Fruit fly (Drosophila melanogaster) whole organism, embryonic: ENCODE data around the gene CG43131.
A peak's percentile ranks its signal among the peaks of the same experiment; 100 is the strongest.

Source experiments
- ATbp ChIP-seq: fragments of 200-800 bp; sonication (Bioruptor generic); optimal IDR thresholded peaks from 2 replicates; lab custom pipeline; 2017; ENCODE audit warnings: missing biosample characterization, mild to moderate bottlenecking, missing genetic modification characterization, missing genetic modification reagents
- CG10321 ChIP-seq: fragments of 200-800 bp; sonication (Bioruptor generic); IDR thresholded peaks from 2 replicates; pipeline ENCODE4 v1.3.6; 2022; ENCODE audit warnings: missing biosample characterization, missing genetic modification characterization
- CG11456 ChIP-seq: fragments of 200-800 bp; sonication (Bioruptor generic); IDR thresholded peaks from 3 replicates; pipeline ENCODE4 v1.3.6; 2022; ENCODE audit warnings: missing biosample characterization, missing genetic modification characterization
- CG11560 ChIP-seq: fragments of 200-800 bp; sonication (Bioruptor generic); IDR thresholded peaks from 3 replicates; pipeline ENCODE4 v1.3.6; 2022; ENCODE audit warnings: missing biosample characterization, missing genetic modification characterization
- CG11696 ChIP-seq: fragments of 200-800 bp; sonication (Bioruptor generic); IDR thresholded peaks from 2 replicates; pipeline ENCODE4 v1.3.6; 2022; ENCODE audit warnings: missing biosample characterization, missing genetic modification characterization
- CG12391 ChIP-seq: fragments of 200-800 bp; sonication (Bioruptor generic); optimal IDR thresholded peaks from 3 replicates; lab custom pipeline; 2018; ENCODE audit warnings: missing biosample characterization, mild to moderate bottlenecking, missing genetic modification characterization, moderate library complexity
- CG13123 ChIP-seq: fragments of 200-800 bp; sonication (Bioruptor generic); optimal IDR thresholded peaks from 2 replicates; lab custom pipeline; 2016; ENCODE audit warnings: missing biosample characterization, missing genetic modification characterization
- CG14014 ChIP-seq: fragments of 200-800 bp; sonication (Bioruptor generic); IDR thresholded peaks from 2 replicates; pipeline ENCODE4 v1.3.6; 2022; ENCODE audit warnings: missing biosample characterization, missing genetic modification characterization
- CG18011 ChIP-seq: fragments of 200-800 bp; sonication (Bioruptor generic); optimal IDR thresholded peaks from 2 replicates; lab custom pipeline; 2017; ENCODE audit warnings: missing biosample characterization, missing genetic modification characterization, mild to moderate bottlenecking, moderate library complexity, missing genotype
- CG18619 ChIP-seq: fragments of 200-800 bp; sonication (Bioruptor generic); optimal IDR thresholded peaks from 3 replicates; lab custom pipeline; 2017; ENCODE audit warnings: missing biosample characterization, mild to moderate bottlenecking, missing genetic modification characterization
- CG34376 ChIP-seq: fragments of 200-800 bp; sonication (Bioruptor generic); optimal IDR thresholded peaks from 2 replicates; lab custom pipeline; 2018; ENCODE audit warnings: missing biosample characterization, mild to moderate bottlenecking, missing genetic modification characterization
- CG34422 ChIP-seq: fragments of 200-800 bp; sonication (Bioruptor generic); IDR thresholded peaks from 3 replicates; pipeline ENCODE4 v1.3.6; 2022; ENCODE audit warnings: missing biosample characterization, missing genetic modification characterization
- CG4360 ChIP-seq: fragments of 200-800 bp; sonication (Bioruptor generic); IDR thresholded peaks from 2 replicates; pipeline ENCODE4 v1.3.6; 2022; ENCODE audit warnings: missing biosample characterization, missing genetic modification characterization
- CG8944 ChIP-seq: fragments of 200-800 bp; sonication (Bioruptor generic); optimal IDR thresholded peaks from 3 replicates; lab custom pipeline; 2016; ENCODE audit warnings: missing biosample characterization, missing genetic modification characterization
- Deaf1 ChIP-seq: fragments of 200-800 bp; optimal IDR thresholded peaks from 3 replicates; lab custom pipeline; 2019; ENCODE audit warnings: missing biosample characterization, mild to moderate bottlenecking, missing genetic modification characterization, moderate library complexity
- Dek ChIP-seq: fragments of 200-800 bp; sonication (Bioruptor generic); optimal IDR thresholded peaks from 3 replicates; lab custom pipeline; 2019; ENCODE audit warnings: missing biosample characterization, mild to moderate bottlenecking, missing genetic modification characterization, moderate library complexity
- Dfd ChIP-seq, 2 experiments: fragments of >200 bp; optimal IDR thresholded peaks; 2 replicates each; lab custom pipeline; 2017; ENCODE audit warnings: missing biosample characterization in 2 of 2, missing genetic modification characterization in 2 of 2
- Elba2 ChIP-seq: fragments of 200-800 bp; sonication (Bioruptor generic); optimal IDR thresholded peaks from 3 replicates; lab custom pipeline; 2016; ENCODE audit warnings: missing biosample characterization, missing genetic modification characterization
- Fer3 ChIP-seq: fragments of 200-800 bp; sonication (Bioruptor generic); optimal IDR thresholded peaks from 2 replicates; lab custom pipeline; 2018; ENCODE audit warnings: missing biosample characterization, mild to moderate bottlenecking, missing genetic modification characterization, moderate library complexity
- GATAe ChIP-seq: fragments of 200-800 bp; sonication (Bioruptor generic); conservative IDR thresholded peaks from 2 replicates; pipeline ENCODE4 v1.3.6; 2022; ENCODE audit warnings: missing biosample characterization, missing genetic modification characterization
- Hand ChIP-seq: fragments of 200-800 bp; sonication (Bioruptor generic); optimal IDR thresholded peaks from 2 replicates; lab custom pipeline; 2017; ENCODE audit warnings: mild to moderate bottlenecking, missing biosample characterization, missing genetic modification reagents, missing genetic modification characterization
- Hmr ChIP-seq: fragments of 200-800 bp; sonication (Bioruptor generic); optimal IDR thresholded peaks from 3 replicates; lab custom pipeline; 2017; ENCODE audit warnings: mild to moderate bottlenecking, missing biosample characterization, missing genetic modification reagents, missing genetic modification characterization
- Mrtf ChIP-seq: fragments of 200-800 bp; sonication (Bioruptor generic); IDR thresholded peaks from 3 replicates; pipeline ENCODE4 v1.3.6; 2022; ENCODE audit warnings: missing biosample characterization, missing genetic modification characterization
- Myb ChIP-seq: fragments of 200-800 bp; sonication (Bioruptor generic); optimal IDR thresholded peaks from 2 replicates; lab custom pipeline; 2016; ENCODE audit warnings: missing biosample characterization, missing genetic modification characterization
- Neu2 ChIP-seq: fragments of 200-800 bp; sonication (Bioruptor generic); optimal IDR thresholded peaks from 3 replicates; lab custom pipeline; 2016; ENCODE audit warnings: missing biosample characterization, missing genetic modification characterization, borderline replicate concordance
- Optix ChIP-seq: fragments of 200-800 bp; sonication (Bioruptor generic); IDR thresholded peaks from 3 replicates; pipeline ENCODE4 v1.3.6; 2022; ENCODE audit warnings: missing biosample characterization, missing genetic modification characterization
- Side ChIP-seq: fragments of 200-800 bp; sonication (Bioruptor generic); optimal IDR thresholded peaks from 2 replicates; lab custom pipeline; 2016; ENCODE audit warnings: missing biosample characterization, missing genetic modification characterization
- Trl ChIP-seq, 3 experiments: fragments of >200 bp in 2 of 3; fragments of 200-800 bp in 1 of 3; sonication (Bioruptor generic) in 1 of 3; optimal IDR thresholded peaks; 2 replicates in 1 of 3; 3 replicates in 2 of 3; lab custom pipeline; 2016 to 2017; ENCODE audit warnings: missing biosample characterization in 1 of 3, missing genetic modification characterization in 1 of 3
- abd-A ChIP-seq: fragments of 200-800 bp; sonication (Bioruptor generic); optimal IDR thresholded peaks from 3 replicates; lab custom pipeline; 2019; ENCODE audit warnings: missing biosample characterization, mild to moderate bottlenecking, missing genetic modification characterization, moderate library complexity
- ap ChIP-seq: fragments of 200-800 bp; sonication (Bioruptor generic); IDR thresholded peaks from 2 replicates; pipeline ENCODE4 v1.3.6; 2022; ENCODE audit warnings: missing biosample characterization, missing genetic modification characterization
- ash1 ChIP-seq: fragments of 200-800 bp; sonication (Bioruptor generic); optimal IDR thresholded peaks from 2 replicates; lab custom pipeline; 2018; ENCODE audit warnings: missing biosample characterization, mild to moderate bottlenecking, missing genetic modification characterization
- da ChIP-seq: fragments of 200-800 bp; sonication (Bioruptor generic); optimal IDR thresholded peaks from 2 replicates; lab custom pipeline; 2016; ENCODE audit warnings: missing biosample characterization, missing genetic modification characterization
- dysf ChIP-seq: fragments of 200-800 bp; sonication (Bioruptor generic); IDR thresholded peaks from 3 replicates; pipeline ENCODE4 v1.3.6; 2022; ENCODE audit warnings: missing biosample characterization, missing genetic modification characterization
- ftz-f1 ChIP-seq: fragments of 200-800 bp; sonication (Bioruptor generic); optimal IDR thresholded peaks from 2 replicates; lab custom pipeline; 2016; ENCODE audit warnings: missing biosample characterization, missing genetic modification characterization
- her ChIP-seq: fragments of 200-800 bp; sonication (Bioruptor generic); optimal IDR thresholded peaks from 2 replicates; lab custom pipeline; 2016; ENCODE audit warnings: missing biosample characterization, missing genetic modification characterization
- hkb ChIP-seq, 2 experiments: fragments of 200-800 bp in 1 of 2; fragments of >200 bp in 1 of 2; sonication (Bioruptor generic) in 1 of 2; IDR thresholded peaks in 1 of 2; optimal IDR thresholded peaks in 1 of 2; 2 replicates each; pipeline versions ENCODE4 v1.3.6 to Lab custom; 2017 to 2022; ENCODE audit warnings: missing biosample characterization in 1 of 2, missing genetic modification characterization in 1 of 2
- jing ChIP-seq: fragments of 200-800 bp; sonication (Bioruptor generic); optimal IDR thresholded peaks from 2 replicates; lab custom pipeline; 2018; ENCODE audit warnings: missing biosample characterization, mild to moderate bottlenecking, missing genetic modification characterization
- kni ChIP-seq: fragments of 200-800 bp; sonication (Bioruptor generic); optimal IDR thresholded peaks from 3 replicates; lab custom pipeline; 2017; ENCODE audit warnings: mild to moderate bottlenecking, missing biosample characterization, missing genetic modification reagents, missing genetic modification characterization
- pita ChIP-seq: fragments of 200-800 bp; sonication (Bioruptor generic); optimal IDR thresholded peaks from 2 replicates; lab custom pipeline; 2017; ENCODE audit warnings: missing biosample characterization, mild to moderate bottlenecking, missing genetic modification characterization
- row ChIP-seq: fragments of 200-800 bp; sonication (Bioruptor generic); IDR thresholded peaks from 3 replicates; pipeline ENCODE4 v1.3.6; 2022; ENCODE audit warnings: missing biosample characterization, missing genetic modification characterization
- so ChIP-seq: fragments of 200-800 bp; sonication (Bioruptor generic); IDR thresholded peaks from 3 replicates; pipeline ENCODE4 v1.3.6; 2022; ENCODE audit warnings: missing biosample characterization, missing genetic modification characterization
- stc ChIP-seq: fragments of 200-800 bp; sonication (Bioruptor generic); IDR thresholded peaks from 2 replicates; pipeline ENCODE4 v1.3.6; 2022; ENCODE audit warnings: missing biosample characterization, missing genetic modification characterization
- tll ChIP-seq, 2 experiments: fragments of 200-800 bp in 1 of 2; fragments of >200 bp in 1 of 2; sonication (Bioruptor generic) in 1 of 2; optimal IDR thresholded peaks; 2 replicates each; lab custom pipeline; 2017 to 2019; ENCODE audit warnings: missing biosample characterization in 2 of 2, missing genetic modification characterization in 2 of 2, mild to moderate bottlenecking in 1 of 2, moderate library complexity in 1 of 2
- trem ChIP-seq: fragments of 200-800 bp; optimal IDR thresholded peaks from 3 replicates; lab custom pipeline; 2019; ENCODE audit warnings: missing biosample characterization, mild to moderate bottlenecking, missing genetic modification characterization, moderate library complexity
- wor ChIP-seq: fragments of 200-800 bp; sonication (Bioruptor generic); IDR thresholded peaks from 2 replicates; pipeline ENCODE4 v1.3.6; 2022; ENCODE audit warnings: missing biosample characterization, missing genetic modification characterization
- z ChIP-seq: fragments of 200-800 bp; sonication (Bioruptor generic); IDR thresholded peaks from 3 replicates; pipeline ENCODE4 v1.3.6; 2022; ENCODE audit warnings: missing biosample characterization, missing genetic modification characterization
- zf30C ChIP-seq: fragments of 200-800 bp; sonication (Bioruptor generic); optimal IDR thresholded peaks from 3 replicates; lab custom pipeline; 2018; ENCODE audit warnings: missing biosample characterization, mild to moderate bottlenecking, missing genetic modification characterization
- zfh1 ChIP-seq: fragments of 200-800 bp; sonication (Bioruptor generic); IDR thresholded peaks from 3 replicates; pipeline ENCODE4 v1.3.6; 2022; ENCODE audit warnings: missing biosample characterization, missing genetic modification characterization

The CG43131 gene

DNA sequence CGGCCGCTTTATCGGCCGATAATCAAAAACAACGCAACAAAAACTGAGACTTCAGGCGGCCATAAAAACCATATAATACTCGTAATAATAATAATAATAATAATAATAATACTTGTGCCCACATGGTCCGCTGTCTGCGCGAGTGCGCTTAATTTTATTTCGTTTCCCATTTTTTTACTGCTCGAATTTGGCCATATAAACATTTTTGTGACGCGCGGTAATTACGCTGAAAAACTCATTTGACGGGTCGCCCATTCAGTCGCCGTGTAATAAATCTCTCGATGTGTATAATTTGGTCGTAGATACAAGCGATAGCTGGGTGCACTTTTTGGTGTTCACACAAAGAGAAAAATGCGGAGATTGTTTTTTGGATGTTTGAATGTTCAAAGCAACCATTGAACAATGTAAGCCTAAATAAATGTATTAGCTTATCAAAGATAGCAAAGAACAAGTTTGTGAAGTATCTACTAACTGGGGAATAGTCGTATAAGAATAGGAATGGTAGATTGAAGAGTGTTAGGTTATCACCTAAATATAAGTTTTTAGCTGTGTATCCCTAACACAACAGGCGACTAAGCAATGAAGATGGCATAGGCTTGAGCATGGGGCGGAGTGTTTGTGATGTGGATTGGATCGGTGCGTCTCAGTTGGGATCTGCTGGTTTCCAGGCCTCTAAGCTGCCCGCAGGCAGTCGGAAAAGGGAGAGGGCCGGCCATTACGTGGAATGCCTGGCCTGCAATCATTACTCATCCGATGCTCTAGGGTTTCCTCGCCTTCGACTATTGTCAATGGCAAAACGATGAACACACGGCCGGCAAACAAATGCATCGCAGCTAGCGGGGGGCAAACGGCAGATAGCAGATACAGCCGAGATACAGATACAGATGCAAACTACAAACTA, 32.8 kb downstream of the CG43131 start (continued):
- TF ChIP-seq Mrtf (GFP tag; lab: Robert Waterston, UW) (no peak), z (GFP tag; lab: Robert Waterston, UW) (0 out of 3 replicates have a peak, but pooled peaks have one; percentile 44), Myb (GFP tag; lab: Kevin White, UChicago) (peak; percentile 39), dysf (GFP tag; lab: Robert Waterston, UW) (0 out of 3 replicates have a peak, but pooled peaks have one; percentile 14), Fer3 (tag; lab: Kevin White, UChicago) (no peak), Elba2 (GFP tag; lab: Kevin White, UChicago) (no peak), CG18011 (GFP tag; lab: Kevin White, UChicago) (no peak), Trl (optimal IDR thresholded peaks at IDR 0.05; lab: Kevin White, UChicago) (no peak), Trl (GFP tag; optimal IDR thresholded peaks at IDR 0.05; lab: Kevin White, UChicago) (peak; percentile 59), CG18619 (GFP tag; lab: Kevin White, UChicago) (no peak), zf30C (GFP tag; lab: Kevin White, UChicago) (peak; percentile 71), abd-A (tag; lab: Kevin White, UChicago) (no peak), CG8944 (GFP tag; lab: Kevin White, UChicago) (no peak), Optix (GFP tag; lab: Robert Waterston, UW) (no peak), CG11696 (GFP tag; lab: Robert Waterston, UW) (no peak), CG34376 (GFP tag; lab: Kevin White, UChicago) (no peak), GATAe (no peak), Hand (GFP tag; lab: Kevin White, UChicago) (no peak), CG12391 (tag; lab: Kevin White, UChicago) (peak; percentile 67), Hmr (GFP tag; lab: Kevin White, UChicago) (peak; percentile 38), Neu2 (GFP tag; lab: Kevin White, UChicago) (no peak), ap (GFP tag; lab: Robert Waterston, UW) (no peak), CG11560 (tag; lab: Robert Waterston, UW) (no peak), Dek (tag; lab: Kevin White, UChicago) (peak; percentile 34), CG4360 (GFP tag; lab: Robert Waterston, UW) (peak; percentile 47; the same call in 1 of the 2 replicates), stc (GFP tag; lab: Robert Waterston, UW) (peak; percentile 42; the same call in 1 of the 2 replicates), ash1 (no peak), zfh1 (GFP tag; lab: Robert Waterston, UW) (peak; percentile 41; the same call in 1 of the 3 replicates), Deaf1 (tag; lab: Kevin White, UChicago) (no peak), jing (GFP tag; lab: Kevin White, UChicago) (no peak), ATbp (GFP tag; lab: Kevin White, UChicago) (peak; percentile 59), pita (GFP tag; lab: Kevin White, UChicago) (no peak), row (GFP tag; lab: Robert Waterston, UW) (peak; percentile 57), trem (peak; percentile 31), Dfd (GFP tag; optimal IDR thresholded peaks at IDR 0.05; lab: Kevin White, UChicago) (no peak), hkb (optimal IDR thresholded peaks at IDR 0.05; lab: Kevin White, UChicago) (no peak), hkb (GFP tag; IDR thresholded peaks at IDR 0.05; lab: Robert Waterston, UW) (peak; percentile 32), CG11456 (no peak), CG34422 (GFP tag; lab: Robert Waterston, UW) (0 out of 3 replicates have a peak, but pooled peaks have one; percentile 15), tll (GFP tag; optimal IDR thresholded peaks at IDR 0.05; lab: Kevin White, UChicago) (no peak), Side (GFP tag; lab: Kevin White, UChicago) (peak; percentile 49), da (GFP tag; lab: Kevin White, UChicago) (no peak), wor (GFP tag; lab: Robert Waterston, UW) (no peak), CG14014 (no peak), her (GFP tag; lab: Kevin White, UChicago) (no peak), kni (GFP tag; lab: Kevin White, UChicago) (peak; percentile 10), CG10321 (GFP tag; lab: Robert Waterston, UW) (no peak), ftz-f1 (GFP tag; lab: Kevin White, UChicago) (no peak), CG13123 (no peak), so (peak; percentile 26; the same call in 1 of the 3 replicates)
